Worm (Caenorhabditis elegans) whole organism, L4 larva: ENCODE results near the gene C54D10.13.
A peak's percentile ranks its signal among the peaks of the same experiment; 100 is the strongest.

Experiments used
- F49E8.2 ChIP-seq: sonication (generic microtip); optimal IDR thresholded peaks from 2 replicates; lab custom pipeline; 2016; ENCODE audit warnings: missing compliant biosample characterization, mild to moderate bottlenecking, missing genetic modification characterization, borderline replicate concordance
- T26A8.4 ChIP-seq: fragments of 200-800 bp; sonication (Bioruptor generic); IDR thresholded peaks from 2 replicates; pipeline ENCODE4 v1.3.6; 2022; ENCODE audit warnings: missing genetic modification characterization, missing compliant biosample characterization
- Y105C5A.15 ChIP-seq: fragments of 200-800 bp; sonication (Bioruptor generic); IDR thresholded peaks from 2 replicates; pipeline ENCODE4 v1.3.6; 2022; ENCODE audit warnings: missing genetic modification characterization, missing compliant biosample characterization
- Y48G9A.11 ChIP-seq: fragments of 200-800 bp; sonication (Bioruptor generic); IDR thresholded peaks from 2 replicates; pipeline ENCODE4 v1.3.6; 2022; ENCODE audit warnings: missing genetic modification reagents, missing genetic modification characterization, missing compliant biosample characterization
- Y75B8A.6 ChIP-seq: fragments of 200-800 bp; sonication (Bioruptor generic); IDR thresholded peaks from 2 replicates; pipeline ENCODE4 v1.3.6; 2022; ENCODE audit warnings: missing genetic modification reagents, missing genetic modification characterization, missing compliant biosample characterization
- aha-1 ChIP-seq: fragments of 150-350 bp; peaks from one replicate; lab custom pipeline; 2014; ENCODE audit warnings: missing biosample characterization, missing genetic modification characterization
- ceh-20 ChIP-seq: fragments of 200-800 bp; sonication (Bioruptor generic); IDR thresholded peaks from 2 replicates; pipeline ENCODE4 v1.3.6; 2022; ENCODE audit warnings: missing genetic modification reagents, missing genetic modification characterization, missing compliant biosample characterization
- ceh-32 ChIP-seq: sonication (generic microtip); optimal IDR thresholded peaks from 2 replicates; lab custom pipeline; 2016; ENCODE audit warnings: mild to moderate bottlenecking, missing genetic modification characterization, missing compliant biosample characterization; ENCODE audit not compliant: poor library complexity
- ctbp-1 ChIP-seq: fragments of 200-800 bp; sonication (Bioruptor generic); IDR thresholded peaks from 2 replicates; pipeline ENCODE4 v1.3.6; 2022; ENCODE audit warnings: missing genetic modification reagents, missing genetic modification characterization, missing compliant biosample characterization
- daf-16 ChIP-seq, 3 experiments: sonication (generic microtip); optimal IDR thresholded peaks; 2 replicates each; lab custom pipeline; 2016 to 2017; ENCODE audit warnings: missing genetic modification characterization in 3 of 3, missing genetic modification reagents in 3 of 3, mild to moderate bottlenecking in 2 of 3, missing compliant biosample characterization in 2 of 3, missing biosample characterization in 1 of 3, moderate library complexity in 1 of 3
- daf-19 ChIP-seq: fragments of 200-800 bp; sonication (Bioruptor generic); conservative IDR thresholded peaks from 2 replicates; pipeline ENCODE4 v1.3.6; 2022; ENCODE audit warnings: missing genetic modification characterization, missing compliant biosample characterization
- dmd-8 ChIP-seq: fragments of 200-800 bp; sonication (Bioruptor generic); IDR thresholded peaks from 2 replicates; pipeline ENCODE4 v1.3.6; 2022; ENCODE audit warnings: missing genetic modification characterization, missing compliant biosample characterization
- dve-1 ChIP-seq: sonication (generic microtip); optimal IDR thresholded peaks from 2 replicates; lab custom pipeline; 2017; ENCODE audit warnings: antibody characterized with exemption, mild to moderate bottlenecking, missing genetic modification characterization, missing compliant biosample characterization; ENCODE audit not compliant: insufficient read depth
- egl-43 ChIP-seq: fragments of 200-800 bp; sonication (Bioruptor generic); IDR thresholded peaks from 2 replicates; pipeline ENCODE4 v1.3.6; 2022; ENCODE audit warnings: missing genetic modification reagents, missing genetic modification characterization, missing compliant biosample characterization
- hif-1 ChIP-seq, 2 experiments: sonication (generic microtip); optimal IDR thresholded peaks; 2 replicates each; lab custom pipeline; 2016 to 2017; ENCODE audit warnings: missing compliant biosample characterization in 2 of 2, missing genetic modification characterization in 2 of 2, missing genetic modification reagents in 2 of 2, missing genotype in 2 of 2, mild to moderate bottlenecking in 1 of 2
- hlh-11 ChIP-seq: fragments of 200-800 bp; sonication (Bioruptor generic); optimal IDR thresholded peaks from 2 replicates; lab custom pipeline; 2018; ENCODE audit warnings: mild to moderate bottlenecking, missing genetic modification characterization, missing compliant biosample characterization
- hlh-30 ChIP-seq: sonication (generic microtip); optimal IDR thresholded peaks from 2 replicates; lab custom pipeline; 2017; ENCODE audit warnings: antibody characterized with exemption, mild to moderate bottlenecking, missing genetic modification characterization, missing compliant biosample characterization; ENCODE audit not compliant: insufficient read depth
- hmg-1.1 ChIP-seq: fragments of 200-800 bp; sonication (Bioruptor generic); IDR thresholded peaks from 2 replicates; pipeline ENCODE4 v1.3.6; 2022; ENCODE audit warnings: missing genetic modification reagents, missing genetic modification characterization, missing compliant biosample characterization
- lim-7 ChIP-seq: fragments of 200-800 bp; sonication (Bioruptor generic); IDR thresholded peaks from 2 replicates; pipeline ENCODE4 v1.3.6; 2022; ENCODE audit warnings: missing genetic modification characterization, missing compliant biosample characterization
- madf-5 ChIP-seq, 2 experiments: fragments of 200-800 bp; sonication (Bioruptor generic); IDR thresholded peaks; 2 replicates each; pipeline ENCODE4 v1.3.6; 2022; ENCODE audit warnings: missing compliant biosample characterization in 2 of 2, missing genetic modification characterization in 2 of 2
- madf-9 ChIP-seq: fragments of 200-800 bp; sonication (Bioruptor generic); conservative IDR thresholded peaks from 2 replicates; pipeline ENCODE4 v1.3.6; 2022; ENCODE audit warnings: missing genetic modification reagents, missing genetic modification characterization, missing compliant biosample characterization
- nhr-10 ChIP-seq: fragments of 150-350 bp; optimal IDR thresholded peaks from 2 replicates; lab custom pipeline; 2014; ENCODE audit warnings: missing biosample characterization, missing genetic modification characterization
- nhr-11 ChIP-seq: fragments of 150-350 bp; optimal IDR thresholded peaks from 2 replicates; lab custom pipeline; 2014; ENCODE audit warnings: missing biosample characterization, missing genetic modification characterization
- nhr-111 ChIP-seq: fragments of 200-800 bp; sonication (Bioruptor generic); optimal IDR thresholded peaks from 2 replicates; lab custom pipeline; 2018; ENCODE audit warnings: mild to moderate bottlenecking, missing genetic modification characterization, missing compliant biosample characterization
- nhr-237 ChIP-seq: sonication (generic microtip); optimal IDR thresholded peaks from 2 replicates; lab custom pipeline; 2017; ENCODE audit warnings: missing biosample characterization, missing genetic modification characterization
- nhr-25 ChIP-seq: sonication (generic microtip); optimal IDR thresholded peaks from 2 replicates; lab custom pipeline; 2017; ENCODE audit warnings: missing genetic modification characterization, mild to moderate bottlenecking, missing compliant biosample characterization, antibody characterized with exemption, moderate library complexity, borderline replicate concordance; ENCODE audit not compliant: insufficient read depth
- nhr-28 ChIP-seq: fragments of 150-350 bp; optimal IDR thresholded peaks from 2 replicates; lab custom pipeline; 2014; ENCODE audit warnings: missing biosample characterization, missing genetic modification characterization
- nhr-41 ChIP-seq: fragments of 200-800 bp; sonication (Bioruptor generic); IDR thresholded peaks from 2 replicates; pipeline ENCODE4 v1.3.6; 2022; ENCODE audit warnings: missing genetic modification reagents, missing genetic modification characterization, missing compliant biosample characterization
- nhr-42 ChIP-seq: fragments of 200-800 bp; sonication (Bioruptor generic); IDR thresholded peaks from 2 replicates; pipeline ENCODE4 v1.3.6; 2022; ENCODE audit warnings: missing genetic modification characterization, missing compliant biosample characterization
- nhr-6 ChIP-seq: fragments of 150-350 bp; optimal IDR thresholded peaks from 2 replicates; lab custom pipeline; 2014; ENCODE audit warnings: missing biosample characterization, missing genetic modification characterization
- set-16 ChIP-seq: fragments of 200-800 bp; sonication (Bioruptor generic); IDR thresholded peaks from 2 replicates; pipeline ENCODE4 v1.3.6; 2022; ENCODE audit warnings: missing genetic modification reagents, missing genetic modification characterization, missing compliant biosample characterization
- spr-3 ChIP-seq: fragments of 200-800 bp; sonication (Bioruptor generic); optimal IDR thresholded peaks from 2 replicates; lab custom pipeline; 2018; ENCODE audit warnings: mild to moderate bottlenecking, missing genetic modification characterization, missing compliant biosample characterization
- unc-62 ChIP-seq, 3 experiments: fragments of 150-350 bp in 1 of 3; sonication (generic microtip); optimal IDR thresholded peaks in 2 of 3; peaks in 1 of 3; 1 replicate in 1 of 3; 2 replicates in 2 of 3; lab custom pipeline; 2014 to 2017; ENCODE audit warnings: missing biosample characterization in 3 of 3, missing genetic modification characterization in 3 of 3, missing genetic modification reagents in 3 of 3, missing genotype in 1 of 3
- zfp-2 ChIP-seq: sonication (generic microtip); optimal IDR thresholded peaks from 2 replicates; lab custom pipeline; 2016; ENCODE audit warnings: mild to moderate bottlenecking, missing genetic modification characterization, missing compliant biosample characterization
- zfp-3 ChIP-seq: fragments of 200-800 bp; sonication (Bioruptor generic); conservative IDR thresholded peaks from 2 replicates; pipeline ENCODE4 v1.3.6; 2022; ENCODE audit warnings: missing genetic modification reagents, missing genetic modification characterization, missing compliant biosample characterization

The C54D10.13 gene

DNA sequence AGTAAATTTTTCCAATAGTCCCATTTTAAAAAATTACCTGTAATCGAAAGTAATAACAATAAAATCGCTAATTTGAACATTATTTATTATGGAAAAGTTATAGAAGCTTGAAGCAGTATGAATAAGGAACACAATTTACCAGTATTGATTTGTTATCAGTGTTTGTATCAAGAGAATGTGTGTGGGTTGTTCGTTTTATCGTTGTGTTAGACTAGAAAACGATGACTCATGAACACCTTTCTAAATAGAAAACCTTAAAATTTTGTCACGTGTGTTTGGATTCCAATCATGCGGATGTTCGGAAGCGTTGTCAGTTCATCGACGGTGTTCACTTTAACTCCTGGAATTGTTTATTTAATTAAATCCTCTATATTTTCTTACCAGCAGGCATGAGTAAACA lies at the start of gene C54D10.13:
Gene C54D10.13, minus strand, starts transcription at position 179 of the 400 bp plus-strand sequence.
- TF ChIP-seq egl-43 (no peak), nhr-6 (tag; lab: Kevin White, UChicago) (peak; percentile 19), nhr-28 (tag; lab: Kevin White, UChicago) (peak; percentile 86), hif-1 (tag; optimal IDR thresholded peaks at IDR 0.05; lab: Kevin White, UChicago) (no peak), Y105C5A.15 (GFP tag; lab: Robert Waterston, UW) (no peak), dve-1 (tag; lab: Kevin White, UChicago) (peak; percentile 52), ceh-32 (tag; lab: Kevin White, UChicago) (no peak), daf-16 (GFP tag; optimal IDR thresholded peaks at IDR 0.05; lab: Kevin White, UChicago) (no peak), daf-16 (tag; optimal IDR thresholded peaks at IDR 0.05; lab: Kevin White, UChicago) (peak; percentile 33)
- TF ChIP-seq, all 104 proteins: peak for 4

- peak; percentile 56 for TF ChIP-seq nhr-11
- TF ChIP-seq nhr-41, result no peak
- no peak for TF ChIP-seq nhr-111 (GFP tag; lab: Kevin White, UChicago)
- peak; percentile 61 for TF ChIP-seq hlh-11 (tag; lab: Kevin White, UChicago)
- TF ChIP-seq daf-16 (GFP tag; optimal IDR thresholded peaks at IDR 0.05; lab: Kevin White, UChicago), result peak in 1 of 2 experiments; percentile 86
- TF ChIP-seq daf-16 (tag; optimal IDR thresholded peaks at IDR 0.05; lab: Kevin White, UChicago), result no peak
- 0 out of 2 replicates have a peak, but pooled peaks have one; percentile 33 for TF ChIP-seq dmd-8 (GFP tag; lab: Robert Waterston, UW)
- 0 out of 2 replicates have a peak, but pooled peaks have one; percentile 19 for TF ChIP-seq hmg-1.1 (GFP tag; lab: Robert Waterston, UW)
- TF ChIP-seq ctbp-1 (GFP tag; lab: Robert Waterston, UW), result 0 out of 2 replicates have a peak, but pooled peaks have one; percentile 34
These were observed 46.9 kb upstream of the C54D10.13 start for ce11 chrV:12478990-12479389.

ce11 chrV:12478111-12478510 lies 46.0 kb upstream of the C54D10.13 start, which contains the start of gene atn-1:
Gene atn-1, plus strand, starts transcription at chrV:12478411.
- TF ChIP-seq Y75B8A.6 (GFP tag; lab: Robert Waterston, UW), result no peak
- peak; percentile 59 for TF ChIP-seq aha-1
- TF ChIP-seq nhr-10 (tag; lab: Kevin White, UChicago), result no peak
- peak in 1 of 2 experiments; percentile 41 for TF ChIP-seq unc-62 (GFP tag; optimal IDR thresholded peaks at IDR 0.05 in 1 of 2; lab: Kevin White, UChicago)
- no peak for TF ChIP-seq unc-62 (tag; optimal IDR thresholded peaks at IDR 0.05; lab: Kevin White, UChicago)
- no peak for TF ChIP-seq hlh-11 (tag; lab: Kevin White, UChicago)
- TF ChIP-seq, all 104 proteins: peak for 2

DNA sequence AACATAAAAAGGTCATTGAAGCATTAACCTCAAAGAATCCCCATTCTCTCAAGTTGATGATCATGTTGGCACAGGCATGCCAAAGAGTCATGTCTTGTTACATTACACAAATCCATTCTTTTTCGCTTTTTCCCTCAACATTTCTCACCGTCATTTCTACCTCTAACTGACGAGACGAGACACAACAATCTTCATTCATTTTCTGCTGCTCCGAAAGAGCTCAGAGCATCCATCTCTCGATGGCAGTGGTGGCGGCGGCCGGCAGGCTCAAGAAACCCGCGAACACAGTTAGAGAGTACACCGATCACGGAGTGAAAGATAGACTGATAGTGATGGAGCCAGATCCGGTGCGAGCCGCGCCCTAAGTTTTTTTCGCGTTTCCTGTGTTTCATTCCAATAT lies 45.0 kb upstream of the C54D10.13 start:
- peak; percentile 54 for TF ChIP-seq set-16
- TF ChIP-seq ctbp-1 (GFP tag; lab: Robert Waterston, UW), result 0 out of 2 replicates have a peak, but pooled peaks have one; percentile 10
- TF ChIP-seq madf-9 (GFP tag; lab: Robert Waterston, UW), result peak; percentile 44; the same call in 1 of the 2 replicates
- no peak for TF ChIP-seq lim-7
- TF ChIP-seq unc-62 (GFP tag; optimal IDR thresholded peaks at IDR 0.05 in 1 of 2; lab: Kevin White, UChicago), result peak in 1 of 2 experiments; percentile 65
- no peak for TF ChIP-seq unc-62 (tag; optimal IDR thresholded peaks at IDR 0.05; lab: Kevin White, UChicago)
- no peak for TF ChIP-seq Y48G9A.11
- TF ChIP-seq ceh-20 (GFP tag; lab: Robert Waterston, UW), result no peak
- peak; percentile 41 for TF ChIP-seq nhr-11
- no peak for TF ChIP-seq hmg-1.1 (GFP tag; lab: Robert Waterston, UW)
- TF ChIP-seq T26A8.4 (GFP tag; lab: Robert Waterston, UW), result no peak
- TF ChIP-seq spr-3 (GFP tag; lab: Kevin White, UChicago), result no peak
- TF ChIP-seq madf-5 (GFP tag; IDR thresholded peaks at IDR 0.05; lab: Robert Waterston, UW), result no peak
- no peak for TF ChIP-seq nhr-237
- no peak for TF ChIP-seq hlh-30 (tag; lab: Kevin White, UChicago)
- TF ChIP-seq F49E8.2 (tag; lab: Kevin White, UChicago), result no peak
- TF ChIP-seq nhr-42 (GFP tag; lab: Robert Waterston, UW), result no peak
- TF ChIP-seq daf-19 (GFP tag; lab: Robert Waterston, UW), result no peak
- TF ChIP-seq daf-16 (GFP tag; optimal IDR thresholded peaks at IDR 0.05; lab: Kevin White, UChicago), result peak in 1 of 2 experiments; percentile 12
- TF ChIP-seq daf-16 (tag; optimal IDR thresholded peaks at IDR 0.05; lab: Kevin White, UChicago), result no peak
- TF ChIP-seq hlh-11 (tag; lab: Kevin White, UChicago), result peak; percentile 50
- TF ChIP-seq zfp-2 (tag; lab: Kevin White, UChicago), result no peak
- no peak for TF ChIP-seq ceh-32 (tag; lab: Kevin White, UChicago)
- 0 out of 2 replicates have a peak, but pooled peaks have one; percentile 34 for TF ChIP-seq zfp-3
- no peak for TF ChIP-seq dve-1 (tag; lab: Kevin White, UChicago)
- no peak for TF ChIP-seq nhr-25
